Fruit fly (Drosophila melanogaster) whole organism, embryonic: ENCODE measurements around the gene CG14341.

ENCODE experiments used
- Bdp1 ChIP-seq: fragments of 200-800 bp; sonication (Bioruptor generic); optimal IDR thresholded peaks from 3 replicates; lab custom pipeline; 2016; ENCODE audit warnings: missing biosample characterization, missing genetic modification characterization
- CG10543 ChIP-seq: fragments of 200-800 bp; sonication (Bioruptor generic); optimal IDR thresholded peaks from 3 replicates; lab custom pipeline; 2017; ENCODE audit warnings: missing biosample characterization, mild to moderate bottlenecking, missing genetic modification characterization, moderate library complexity
- CG11456 ChIP-seq: fragments of 200-800 bp; sonication (Bioruptor generic); IDR thresholded peaks from 3 replicates; pipeline ENCODE4 v1.3.6; 2022; ENCODE audit warnings: missing biosample characterization, missing genetic modification characterization
- CG11696 ChIP-seq: fragments of 200-800 bp; sonication (Bioruptor generic); IDR thresholded peaks from 2 replicates; pipeline ENCODE4 v1.3.6; 2022; ENCODE audit warnings: missing biosample characterization, missing genetic modification characterization
- CG12744 ChIP-seq: fragments of 200-800 bp; sonication (Bioruptor generic); optimal IDR thresholded peaks from 2 replicates; lab custom pipeline; 2016; ENCODE audit warnings: missing biosample characterization, missing genetic modification characterization
- CG13894 ChIP-seq: fragments of 200-800 bp; sonication (Bioruptor generic); optimal IDR thresholded peaks from 3 replicates; lab custom pipeline; 2018; ENCODE audit warnings: missing biosample characterization, mild to moderate bottlenecking, missing genetic modification characterization, moderate library complexity
- CG14014 ChIP-seq: fragments of 200-800 bp; sonication (Bioruptor generic); IDR thresholded peaks from 2 replicates; pipeline ENCODE4 v1.3.6; 2022; ENCODE audit warnings: missing biosample characterization, missing genetic modification characterization
- CG14441 ChIP-seq: fragments of 200-800 bp; sonication (Bioruptor generic); IDR thresholded peaks from 2 replicates; pipeline ENCODE4 v1.3.6; 2022; ENCODE audit warnings: missing biosample characterization, missing genetic modification characterization
- CG15269 ChIP-seq: fragments of 200-800 bp; sonication (Bioruptor generic); optimal IDR thresholded peaks from 2 replicates; lab custom pipeline; 2018; ENCODE audit warnings: missing biosample characterization, mild to moderate bottlenecking, missing genetic modification characterization, moderate library complexity
- CG1603 ChIP-seq: fragments of 200-800 bp; sonication (Bioruptor generic); optimal IDR thresholded peaks from 2 replicates; lab custom pipeline; 2019; ENCODE audit warnings: missing biosample characterization, mild to moderate bottlenecking, missing genetic modification characterization, moderate library complexity
- CG17186 ChIP-seq: fragments of 200-800 bp; sonication (Bioruptor generic); optimal IDR thresholded peaks from 3 replicates; lab custom pipeline; 2017; ENCODE audit warnings: missing biosample characterization, missing genetic modification reagents, missing genetic modification characterization
- CG2712 ChIP-seq: fragments of 200-800 bp; optimal IDR thresholded peaks from 3 replicates; lab custom pipeline; 2019; ENCODE audit warnings: missing biosample characterization, mild to moderate bottlenecking, missing genetic modification characterization, moderate library complexity
- CG2875 ChIP-seq: fragments of 200-800 bp; sonication (Bioruptor generic); optimal IDR thresholded peaks from 2 replicates; lab custom pipeline; 2017; ENCODE audit warnings: missing biosample characterization, mild to moderate bottlenecking, missing genetic modification characterization, missing genetic modification reagents
- CG4328 ChIP-seq: fragments of 200-800 bp; sonication (Bioruptor generic); optimal IDR thresholded peaks from 3 replicates; lab custom pipeline; 2017; ENCODE audit warnings: missing biosample characterization, missing genetic modification reagents, missing genetic modification characterization
- CG4707 ChIP-seq: fragments of 200-800 bp; sonication (Bioruptor generic); optimal IDR thresholded peaks from 2 replicates; lab custom pipeline; 2018; ENCODE audit warnings: missing biosample characterization, mild to moderate bottlenecking, missing genetic modification characterization, moderate library complexity
- CG8765 ChIP-seq: fragments of 200-800 bp; sonication (Bioruptor generic); IDR thresholded peaks from 2 replicates; pipeline ENCODE4 v1.3.6; 2022; ENCODE audit warnings: missing biosample characterization, missing genetic modification characterization
- CG8944 ChIP-seq: fragments of 200-800 bp; sonication (Bioruptor generic); optimal IDR thresholded peaks from 3 replicates; lab custom pipeline; 2016; ENCODE audit warnings: missing biosample characterization, missing genetic modification characterization
- CG9437 ChIP-seq: fragments of 200-800 bp; sonication (Bioruptor generic); optimal IDR thresholded peaks from 2 replicates; lab custom pipeline; 2018; ENCODE audit warnings: missing biosample characterization, mild to moderate bottlenecking, missing genetic modification characterization
- D19B ChIP-seq: fragments of 200-800 bp; sonication (Bioruptor generic); optimal IDR thresholded peaks from 2 replicates; lab custom pipeline; 2017; ENCODE audit warnings: missing biosample characterization, mild to moderate bottlenecking, missing genetic modification characterization
- GATAe ChIP-seq: fragments of 200-800 bp; sonication (Bioruptor generic); conservative IDR thresholded peaks from 2 replicates; pipeline ENCODE4 v1.3.6; 2022; ENCODE audit warnings: missing biosample characterization, missing genetic modification characterization
- H2.0 ChIP-seq: fragments of 200-800 bp; sonication (Bioruptor generic); IDR thresholded peaks from 2 replicates; pipeline ENCODE4 v1.3.6; 2022; ENCODE audit warnings: missing biosample characterization, missing genetic modification characterization
- HLH3B ChIP-seq: fragments of 200-800 bp; sonication (Bioruptor generic); IDR thresholded peaks from 2 replicates; pipeline ENCODE4 v1.3.6; 2022; ENCODE audit warnings: missing biosample characterization, missing genetic modification characterization
- Hand ChIP-seq: fragments of 200-800 bp; sonication (Bioruptor generic); optimal IDR thresholded peaks from 2 replicates; lab custom pipeline; 2017; ENCODE audit warnings: mild to moderate bottlenecking, missing biosample characterization, missing genetic modification reagents, missing genetic modification characterization
- Hmr ChIP-seq: fragments of 200-800 bp; sonication (Bioruptor generic); optimal IDR thresholded peaks from 3 replicates; lab custom pipeline; 2017; ENCODE audit warnings: mild to moderate bottlenecking, missing biosample characterization, missing genetic modification reagents, missing genetic modification characterization
- Hr78 ChIP-seq, 2 experiments: fragments of 200-800 bp in 1 of 2; fragments of >200 bp in 1 of 2; sonication (Bioruptor generic) in 1 of 2; optimal IDR thresholded peaks; 2 replicates each; lab custom pipeline; 2017 to 2019; ENCODE audit warnings: missing biosample characterization in 2 of 2, missing genetic modification characterization in 2 of 2, mild to moderate bottlenecking in 1 of 2, moderate library complexity in 1 of 2
- Hsf ChIP-seq: fragments of 200-800 bp; sonication (Bioruptor generic); optimal IDR thresholded peaks from 3 replicates; lab custom pipeline; 2016; ENCODE audit warnings: missing biosample characterization, missing genetic modification characterization
- NC2β ChIP-seq: fragments of 200-800 bp; sonication (Bioruptor generic); optimal IDR thresholded peaks from 2 replicates; lab custom pipeline; 2016; ENCODE audit warnings: missing biosample characterization, missing genetic modification characterization
- NK7.1 ChIP-seq: fragments of 200-800 bp; sonication (Bioruptor generic); optimal IDR thresholded peaks from 3 replicates; lab custom pipeline; 2016; ENCODE audit warnings: missing biosample characterization, missing genetic modification characterization
- Neu2 ChIP-seq: fragments of 200-800 bp; sonication (Bioruptor generic); optimal IDR thresholded peaks from 3 replicates; lab custom pipeline; 2016; ENCODE audit warnings: missing biosample characterization, missing genetic modification characterization, borderline replicate concordance
- Ptx1 ChIP-seq: fragments of 200-800 bp; sonication (Bioruptor generic); IDR thresholded peaks from 2 replicates; pipeline ENCODE4 v1.3.6; 2022; ENCODE audit warnings: missing biosample characterization, missing genetic modification characterization
- Rfx ChIP-seq: fragments of 200-800 bp; sonication (Bioruptor generic); IDR thresholded peaks from 2 replicates; pipeline ENCODE4 v1.3.6; 2022; ENCODE audit warnings: missing biosample characterization, missing genetic modification characterization
- Spps ChIP-seq: fragments of 200-800 bp; sonication (Bioruptor generic); optimal IDR thresholded peaks from 2 replicates; lab custom pipeline; 2018; ENCODE audit warnings: missing biosample characterization, mild to moderate bottlenecking, missing genetic modification characterization
- amos ChIP-seq: fragments of 200-800 bp; sonication (Bioruptor generic); IDR thresholded peaks from 2 replicates; pipeline ENCODE4 v1.3.6; 2022; ENCODE audit warnings: missing biosample characterization, missing genetic modification characterization; ENCODE audit not compliant: partially characterized antibody
- chif ChIP-seq, 2 experiments: fragments of 200-800 bp; sonication (Bioruptor generic); optimal IDR thresholded peaks; 3 replicates each; lab custom pipeline; 2016; ENCODE audit warnings: missing biosample characterization in 2 of 2, missing genetic modification characterization in 2 of 2
- dmrt11E ChIP-seq: fragments of 200-800 bp; sonication (Bioruptor generic); optimal IDR thresholded peaks from 3 replicates; lab custom pipeline; 2018; ENCODE audit warnings: missing biosample characterization, mild to moderate bottlenecking, missing genetic modification characterization, moderate library complexity
- dmrt99B ChIP-seq: fragments of 200-800 bp; sonication (Bioruptor generic); optimal IDR thresholded peaks from 2 replicates; lab custom pipeline; 2018; ENCODE audit warnings: missing biosample characterization, mild to moderate bottlenecking, missing genetic modification characterization, moderate library complexity
- fru ChIP-seq: fragments of >200 bp; optimal IDR thresholded peaks from 2 replicates; lab custom pipeline; 2017
- gro ChIP-seq: fragments of 200-800 bp; sonication (Bioruptor generic); optimal IDR thresholded peaks from 2 replicates; lab custom pipeline; 2016; ENCODE audit warnings: missing biosample characterization, missing genetic modification characterization
- gsb-n ChIP-seq: fragments of 200-800 bp; sonication (Bioruptor generic); optimal IDR thresholded peaks from 3 replicates; lab custom pipeline; 2018; ENCODE audit warnings: missing biosample characterization, mild to moderate bottlenecking, missing genetic modification characterization
- h ChIP-seq: fragments of >200 bp; optimal IDR thresholded peaks from 2 replicates; lab custom pipeline; 2017
- ham ChIP-seq: fragments of 200-800 bp; sonication (Bioruptor generic); IDR thresholded peaks from 2 replicates; pipeline ENCODE4 v1.3.6; 2022; ENCODE audit warnings: missing biosample characterization, missing genetic modification characterization
- insv ChIP-seq, 2 experiments: fragments of 200-800 bp; sonication (Bioruptor generic); optimal IDR thresholded peaks; 3 replicates each; lab custom pipeline; 2016 to 2018; ENCODE audit warnings: missing biosample characterization in 2 of 2, missing genetic modification characterization in 2 of 2
- kay ChIP-seq: fragments of 200-800 bp; sonication (Bioruptor generic); optimal IDR thresholded peaks from 2 replicates; lab custom pipeline; 2016; ENCODE audit warnings: missing biosample characterization, missing genetic modification characterization
- klu ChIP-seq: fragments of 200-800 bp; sonication (Bioruptor generic); IDR thresholded peaks from 2 replicates; pipeline ENCODE4 v1.3.6; 2022; ENCODE audit warnings: missing biosample characterization, missing genetic modification characterization
- scrt ChIP-seq: fragments of 200-800 bp; sonication (Bioruptor generic); optimal IDR thresholded peaks from 2 replicates; lab custom pipeline; 2018; ENCODE audit warnings: missing biosample characterization, mild to moderate bottlenecking, missing genetic modification characterization, moderate library complexity
- tna ChIP-seq: fragments of 200-800 bp; sonication (Bioruptor generic); IDR thresholded peaks from 2 replicates; pipeline ENCODE4 v1.3.6; 2022; ENCODE audit warnings: missing biosample characterization, missing genetic modification characterization; ENCODE audit not compliant: partially characterized antibody
- trh ChIP-seq: fragments of 200-800 bp; sonication (Bioruptor generic); optimal IDR thresholded peaks from 2 replicates; lab custom pipeline; 2016; ENCODE audit warnings: missing biosample characterization, missing genetic modification characterization
- tup ChIP-seq: fragments of 200-800 bp; sonication (Bioruptor generic); optimal IDR thresholded peaks from 2 replicates; lab custom pipeline; 2016; ENCODE audit warnings: missing biosample characterization, mild to moderate bottlenecking, missing genetic modification characterization, moderate library complexity
- vnd ChIP-seq: fragments of 200-800 bp; sonication (Bioruptor generic); IDR thresholded peaks from 3 replicates; pipeline ENCODE4 v1.3.6; 2022; ENCODE audit warnings: missing biosample characterization, missing genetic modification characterization; ENCODE audit not compliant: partially characterized antibody

Gene CG14341

dm6 chr2L:1185642-1186497 lies 19.6 kb downstream of the CG14341 start, which contains the start of gene CG5001 (continued):
- peak in 1 of 2 experiments; percentile 61 for TF ChIP-seq Hr78 (GFP tag; optimal IDR thresholded peaks at IDR 0.05; lab: Kevin White, UChicago)
- peak; percentile 57 to 74 for TF ChIP-seq chif (GFP tag; optimal IDR thresholded peaks at IDR 0.05; lab: Kevin White, UChicago)
- TF ChIP-seq Hsf, result peak; percentile 79
- no peak for TF ChIP-seq Neu2 (GFP tag; lab: Kevin White, UChicago)
- TF ChIP-seq CG11456 (GFP tag; lab: Robert Waterston, UW), result peak; percentile 92
- no peak for TF ChIP-seq tna (GFP tag; lab: Robert Waterston, UW)
- TF ChIP-seq dmrt11E, result peak; percentile 58
- peak; percentile 78 for TF ChIP-seq Hmr
- TF ChIP-seq kay (GFP tag; lab: Kevin White, UChicago), result peak; percentile 93
- TF ChIP-seq CG14014, result peak; percentile 88
- TF ChIP-seq gsb-n (tag; lab: Kevin White, UChicago), result peak; percentile 88
- TF ChIP-seq klu, result peak; percentile 82
- TF ChIP-seq scrt (GFP tag; lab: Kevin White, UChicago), result no peak
- peak; percentile 91 for TF ChIP-seq Ptx1 (GFP tag; lab: Robert Waterston, UW)
- TF ChIP-seq fru (lab: Kevin White, UChicago), result no peak
- peak; percentile 67 for TF ChIP-seq gro (GFP tag; lab: Kevin White, UChicago)
- TF ChIP-seq h, result no peak
- peak; percentile 83 for TF ChIP-seq CG14441 (GFP tag; lab: Robert Waterston, UW)
- TF ChIP-seq amos (GFP tag; lab: Robert Waterston, UW), result peak; percentile 40; the same call in 1 of the 2 replicates
- peak; percentile 84 for TF ChIP-seq CG4328 (GFP tag; lab: Kevin White, UChicago)
- TF ChIP-seq insv (GFP tag; optimal IDR thresholded peaks at IDR 0.05; lab: Kevin White, UChicago), result peak in 1 of 2 experiments; percentile 7
- TF ChIP-seq Rfx (GFP tag; lab: Robert Waterston, UW), result peak; percentile 94
- peak; percentile 93 for TF ChIP-seq CG15269 (tag; lab: Kevin White, UChicago)
- no peak for TF ChIP-seq CG2875 (GFP tag; lab: Kevin White, UChicago)
- TF ChIP-seq CG8944, result peak; percentile 50
- peak; percentile 9 for TF ChIP-seq NK7.1 (GFP tag; lab: Kevin White, UChicago)
- TF ChIP-seq CG17186 (GFP tag; lab: Kevin White, UChicago), result no peak
- peak; percentile 77 for TF ChIP-seq CG11696 (GFP tag; lab: Robert Waterston, UW)
- peak; percentile 84 for TF ChIP-seq CG1603 (tag; lab: Kevin White, UChicago)
- TF ChIP-seq trh (GFP tag; lab: Kevin White, UChicago), result peak; percentile 29
- no peak for TF ChIP-seq tup
- peak; percentile 28 for TF ChIP-seq Bdp1 (GFP tag; lab: Kevin White, UChicago)
- peak; percentile 98 for TF ChIP-seq D19B (GFP tag; lab: Kevin White, UChicago)
- no peak; the same call in 1 of the 2 replicates for TF ChIP-seq GATAe (GFP tag; lab: Robert Waterston, UW)
- TF ChIP-seq HLH3B (GFP tag; lab: Robert Waterston, UW), result peak; percentile 89
- peak; percentile 60 for TF ChIP-seq NC2β (GFP tag; lab: Kevin White, UChicago)
- TF ChIP-seq CG8765 (GFP tag; lab: Robert Waterston, UW), result no peak
- peak; percentile 70 for TF ChIP-seq CG4707 (GFP tag; lab: Kevin White, UChicago)
- peak; percentile 93 for TF ChIP-seq CG2712
- TF ChIP-seq CG12744 (GFP tag; lab: Kevin White, UChicago), result peak; percentile 56
- TF ChIP-seq CG13894, result peak; percentile 86
- peak; percentile 64 for TF ChIP-seq CG9437 (GFP tag; lab: Kevin White, UChicago)
- TF ChIP-seq CG10543 (GFP tag; lab: Kevin White, UChicago), result peak; percentile 77
- peak; percentile 81 for TF ChIP-seq H2.0 (GFP tag; lab: Robert Waterston, UW)
- no peak for TF ChIP-seq dmrt99B (tag; lab: Kevin White, UChicago)
- TF ChIP-seq Hand, result peak; percentile 57
- no peak for TF ChIP-seq vnd (GFP tag; lab: Robert Waterston, UW)
- no peak for TF ChIP-seq ham (GFP tag; lab: Robert Waterston, UW)
- TF ChIP-seq Spps (tag; lab: Kevin White, UChicago), result peak; percentile 73
